Worm (Caenorhabditis elegans): ENCODE results near the gene C03B1.14.

ce11 chrX:6365715-6366114 is 5.2 kb upstream of the C03B1.14 start, which contains the start of gene C03B1.3:
- TF ChIP-seq fos-1 (tag; optimal IDR thresholded peaks at IDR 0.05) (no peak), lin-15B (tag; optimal IDR thresholded peaks at IDR 0.05) (no peak), nhr-77 (tag; optimal IDR thresholded peaks at IDR 0.05) (no peak), ztf-11 (tag; optimal IDR thresholded peaks at IDR 0.05) (no peak), unc-130 (tag; optimal IDR thresholded peaks at IDR 0.05) (no peak), nhr-90 (tag; optimal IDR thresholded peaks at IDR 0.05; ENCODE audit: poor library complexity) (no peak)

Measured in whole organism, L1 larva.